Worm (Caenorhabditis elegans) whole organism, late embryonic: ENCODE measurements around the gene F09A5.3.

Source experiments
- dve-1 ChIP-seq: sonication (generic microtip); optimal IDR thresholded peaks from 2 replicates; lab custom pipeline; 2017; ENCODE audit warnings: antibody characterized with exemption, mild to moderate bottlenecking, missing genetic modification characterization, missing compliant biosample characterization
- lin-11 ChIP-seq: fragments of 200-800 bp; sonication (Bioruptor generic); optimal IDR thresholded peaks from 2 replicates; lab custom pipeline; 2018; ENCODE audit warnings: mild to moderate bottlenecking, missing genetic modification characterization, missing compliant biosample characterization
- pat-9 ChIP-seq: fragments of 200-800 bp; sonication (Bioruptor generic); optimal IDR thresholded peaks from 2 replicates; lab custom pipeline; 2018; ENCODE audit warnings: mild to moderate bottlenecking, missing genetic modification characterization, moderate library complexity, missing compliant biosample characterization

ce11 chrX:13122191-13122590 is 19.2 kb upstream of the F09A5.3 start, which contains the start of gene snx-17:
- TF ChIP-seq pat-9 (tag; lab: Kevin White, UChicago) (no peak), dve-1 (tag; lab: Kevin White, UChicago) (no peak), lin-11 (tag; lab: Kevin White, UChicago) (no peak)
